Fruit fly (Drosophila melanogaster) whole organism, embryonic: ENCODE data around the gene shv.

Experiments used
- Bteb2 ChIP-seq: fragments of 200-800 bp; sonication (Bioruptor generic); optimal IDR thresholded peaks from 2 replicates; lab custom pipeline; 2016; ENCODE audit warnings: missing biosample characterization, missing genetic modification characterization
- CG10959 ChIP-seq: fragments of 200-800 bp; sonication (Bioruptor generic); IDR thresholded peaks from 2 replicates; pipeline ENCODE4 v1.3.6; 2022; ENCODE audit warnings: missing biosample characterization, missing genetic modification characterization
- CG11247 ChIP-seq: fragments of 200-800 bp; sonication (Bioruptor generic); IDR thresholded peaks from 2 replicates; pipeline ENCODE4 v1.3.6; 2022; ENCODE audit warnings: missing biosample characterization, missing genetic modification characterization
- CG12744 ChIP-seq: fragments of 200-800 bp; sonication (Bioruptor generic); optimal IDR thresholded peaks from 2 replicates; lab custom pipeline; 2016; ENCODE audit warnings: missing biosample characterization, missing genetic modification characterization
- CG14014 ChIP-seq: fragments of 200-800 bp; sonication (Bioruptor generic); IDR thresholded peaks from 2 replicates; pipeline ENCODE4 v1.3.6; 2022; ENCODE audit warnings: missing biosample characterization, missing genetic modification characterization
- CG17385 ChIP-seq: fragments of 200-800 bp; sonication (Bioruptor generic); optimal IDR thresholded peaks from 3 replicates; lab custom pipeline; 2018; ENCODE audit warnings: missing biosample characterization, mild to moderate bottlenecking, missing genetic modification characterization
- CG2116 ChIP-seq: fragments of 200-800 bp; sonication (Bioruptor generic); optimal IDR thresholded peaks from 3 replicates; lab custom pipeline; 2018; ENCODE audit warnings: missing biosample characterization, mild to moderate bottlenecking, missing genetic modification characterization
- CG2678 ChIP-seq: fragments of 200-800 bp; sonication (Bioruptor generic); optimal IDR thresholded peaks from 3 replicates; lab custom pipeline; 2019; ENCODE audit warnings: missing biosample characterization, mild to moderate bottlenecking, missing genetic modification characterization, moderate library complexity
- CG3163 ChIP-seq: fragments of 200-800 bp; sonication (Bioruptor generic); optimal IDR thresholded peaks from 3 replicates; lab custom pipeline; 2016; ENCODE audit warnings: missing biosample characterization, missing genetic modification characterization
- CG32772 ChIP-seq: fragments of 200-800 bp; sonication (Bioruptor generic); IDR thresholded peaks from 2 replicates; pipeline ENCODE4 v1.3.6; 2022; ENCODE audit warnings: missing biosample characterization, missing genetic modification characterization
- CG3847 ChIP-seq: fragments of 200-800 bp; sonication (Bioruptor generic); IDR thresholded peaks from 2 replicates; pipeline ENCODE4 v1.3.6; 2022; ENCODE audit warnings: missing biosample characterization, missing genetic modification characterization
- CG4820 ChIP-seq: fragments of 200-800 bp; sonication (Bioruptor generic); optimal IDR thresholded peaks from 3 replicates; lab custom pipeline; 2016; ENCODE audit warnings: missing biosample characterization, missing genetic modification characterization
- CG4854 ChIP-seq: fragments of 200-800 bp; sonication (Bioruptor generic); optimal IDR thresholded peaks from 2 replicates; lab custom pipeline; 2016; ENCODE audit warnings: missing biosample characterization, missing genetic modification characterization, inconsistent platforms
- CG6654 ChIP-seq: fragments of 200-800 bp; sonication (Bioruptor generic); optimal IDR thresholded peaks from 2 replicates; lab custom pipeline; 2017; ENCODE audit warnings: missing biosample characterization, mild to moderate bottlenecking, missing genetic modification characterization
- CG6765 ChIP-seq: fragments of 200-800 bp; sonication (Bioruptor generic); optimal IDR thresholded peaks from 3 replicates; lab custom pipeline; 2017; ENCODE audit warnings: missing biosample characterization, mild to moderate bottlenecking, missing genetic modification characterization
- CG8359 ChIP-seq: fragments of 200-800 bp; sonication (Bioruptor generic); optimal IDR thresholded peaks from 2 replicates; lab custom pipeline; 2017; ENCODE audit warnings: missing biosample characterization, mild to moderate bottlenecking, missing genetic modification characterization, borderline replicate concordance
- CG8944 ChIP-seq: fragments of 200-800 bp; sonication (Bioruptor generic); optimal IDR thresholded peaks from 3 replicates; lab custom pipeline; 2016; ENCODE audit warnings: missing biosample characterization, missing genetic modification characterization
- CTCF ChIP-seq: fragments of 200-800 bp; sonication (Bioruptor generic); optimal IDR thresholded peaks from 2 replicates; lab custom pipeline; 2017; ENCODE audit warnings: missing biosample characterization, mild to moderate bottlenecking, missing genetic modification characterization, moderate library complexity
- Dbx ChIP-seq: fragments of 200-800 bp; sonication (Bioruptor generic); IDR thresholded peaks from 3 replicates; pipeline ENCODE4 v1.3.6; 2022; ENCODE audit warnings: missing biosample characterization, missing genetic modification characterization
- Dek ChIP-seq: fragments of 200-800 bp; sonication (Bioruptor generic); optimal IDR thresholded peaks from 3 replicates; lab custom pipeline; 2019; ENCODE audit warnings: missing biosample characterization, mild to moderate bottlenecking, missing genetic modification characterization, moderate library complexity
- Dip2 ChIP-seq: fragments of 200-800 bp; sonication (Bioruptor generic); IDR thresholded peaks from 2 replicates; pipeline ENCODE4 v1.3.6; 2022; ENCODE audit warnings: missing biosample characterization, missing genetic modification characterization
- Dll ChIP-seq: fragments of 200-800 bp; sonication (Bioruptor generic); IDR thresholded peaks from 4 replicates; pipeline ENCODE4 v1.3.6; 2022; ENCODE audit warnings: missing biosample characterization, missing genetic modification characterization; ENCODE audit not compliant: partially characterized antibody
- Ets65A ChIP-seq: fragments of 200-800 bp; sonication (Bioruptor generic); peaks from one replicate; lab custom pipeline; 2016; ENCODE audit warnings: missing biosample characterization, missing genetic modification characterization
- Jarid2 ChIP-seq: fragments of 200-800 bp; sonication (Bioruptor generic); optimal IDR thresholded peaks from 3 replicates; lab custom pipeline; 2017; ENCODE audit warnings: mild to moderate bottlenecking, missing biosample characterization, missing genetic modification reagents, missing genetic modification characterization
- NC2α ChIP-seq: fragments of 200-800 bp; sonication (Bioruptor generic); optimal IDR thresholded peaks from 2 replicates; lab custom pipeline; 2016; ENCODE audit warnings: missing biosample characterization, missing genetic modification characterization
- NFAT ChIP-seq: fragments of 200-800 bp; sonication (Bioruptor generic); IDR thresholded peaks from 2 replicates; pipeline ENCODE4 v1.3.6; 2022; ENCODE audit warnings: missing biosample characterization, missing genetic modification characterization
- Neu2 ChIP-seq: fragments of 200-800 bp; sonication (Bioruptor generic); optimal IDR thresholded peaks from 3 replicates; lab custom pipeline; 2016; ENCODE audit warnings: missing biosample characterization, missing genetic modification characterization, borderline replicate concordance
- NfI ChIP-seq: fragments of 200-800 bp; sonication (Bioruptor generic); optimal IDR thresholded peaks from 3 replicates; lab custom pipeline; 2018; ENCODE audit warnings: missing biosample characterization, mild to moderate bottlenecking, missing genetic modification characterization, moderate library complexity
- Scr ChIP-seq: fragments of 200-800 bp; sonication (Bioruptor generic); IDR thresholded peaks from 2 replicates; pipeline ENCODE4 v1.3.6; 2022; ENCODE audit warnings: missing biosample characterization, missing genetic modification characterization; ENCODE audit not compliant: partially characterized antibody
- Stat92E ChIP-seq, 3 experiments: fragments of >200 bp in 2 of 3; fragments of 200-800 bp in 1 of 3; sonication (Bioruptor generic) in 1 of 3; optimal IDR thresholded peaks; 2 replicates each; lab custom pipeline; 2017 to 2019; ENCODE audit warnings: missing biosample characterization in 3 of 3, missing genetic modification characterization in 3 of 3, mild to moderate bottlenecking in 1 of 3, moderate library complexity in 1 of 3
- Xbp1 ChIP-seq: fragments of 200-800 bp; sonication (Bioruptor generic); optimal IDR thresholded peaks from 3 replicates; lab custom pipeline; 2016; ENCODE audit warnings: missing biosample characterization, mild to moderate bottlenecking, missing genetic modification characterization
- ash1 ChIP-seq: fragments of 200-800 bp; sonication (Bioruptor generic); optimal IDR thresholded peaks from 2 replicates; lab custom pipeline; 2018; ENCODE audit warnings: missing biosample characterization, mild to moderate bottlenecking, missing genetic modification characterization
- chm ChIP-seq: fragments of 200-800 bp; sonication (Bioruptor generic); IDR thresholded peaks from 2 replicates; pipeline ENCODE4 v1.3.6; 2022; ENCODE audit warnings: missing biosample characterization, missing genetic modification characterization
- dpn ChIP-seq, 2 experiments: fragments of 200-800 bp; sonication (Bioruptor generic); optimal IDR thresholded peaks; 3 replicates each; lab custom pipeline; 2016; ENCODE audit warnings: missing biosample characterization in 2 of 2, missing genetic modification characterization in 2 of 2
- gem ChIP-seq: fragments of 200-800 bp; sonication (Bioruptor generic); optimal IDR thresholded peaks from 2 replicates; lab custom pipeline; 2019; ENCODE audit warnings: missing biosample characterization, mild to moderate bottlenecking, missing genetic modification characterization, moderate library complexity
- her ChIP-seq: fragments of 200-800 bp; sonication (Bioruptor generic); optimal IDR thresholded peaks from 2 replicates; lab custom pipeline; 2016; ENCODE audit warnings: missing biosample characterization, missing genetic modification characterization
- kni ChIP-seq: fragments of 200-800 bp; sonication (Bioruptor generic); optimal IDR thresholded peaks from 3 replicates; lab custom pipeline; 2017; ENCODE audit warnings: mild to moderate bottlenecking, missing biosample characterization, missing genetic modification reagents, missing genetic modification characterization
- lilli ChIP-seq: fragments of 200-800 bp; sonication (Bioruptor generic); optimal IDR thresholded peaks from 3 replicates; lab custom pipeline; 2016; ENCODE audit warnings: missing biosample characterization, missing genetic modification characterization
- lmd ChIP-seq: fragments of 200-800 bp; sonication (Bioruptor generic); IDR thresholded peaks from 2 replicates; pipeline ENCODE4 v1.3.6; 2022; ENCODE audit warnings: missing biosample characterization, missing genetic modification characterization
- maf-S ChIP-seq: fragments of 200-800 bp; sonication (Bioruptor generic); optimal IDR thresholded peaks from 2 replicates; lab custom pipeline; 2016; ENCODE audit warnings: missing biosample characterization, missing genetic modification characterization
- odd ChIP-seq: fragments of 200-800 bp; sonication (Bioruptor generic); optimal IDR thresholded peaks from 2 replicates; lab custom pipeline; 2017; ENCODE audit warnings: missing biosample characterization, mild to moderate bottlenecking, missing genetic modification characterization
- pnt ChIP-seq: fragments of 200-800 bp; sonication (Bioruptor generic); optimal IDR thresholded peaks from 3 replicates; lab custom pipeline; 2016; ENCODE audit warnings: missing biosample characterization, missing genetic modification characterization
- prd ChIP-seq, 3 experiments: fragments of >200 bp in 2 of 3; fragments of 200-800 bp in 1 of 3; sonication (Bioruptor generic) in 1 of 3; optimal IDR thresholded peaks in 2 of 3; IDR thresholded peaks in 1 of 3; 2 replicates in 2 of 3; 3 replicates in 1 of 3; pipeline versions ENCODE4 v1.3.6 to Lab custom; 2017 to 2022; ENCODE audit warnings: missing biosample characterization in 1 of 3, missing genetic modification characterization in 1 of 3
- pzg ChIP-seq: fragments of 200-800 bp; sonication (Bioruptor generic); optimal IDR thresholded peaks from 3 replicates; lab custom pipeline; 2018; ENCODE audit warnings: missing biosample characterization, mild to moderate bottlenecking, missing genetic modification characterization, moderate library complexity
- sens-2 ChIP-seq: fragments of 200-800 bp; sonication (Bioruptor generic); IDR thresholded peaks from 2 replicates; pipeline ENCODE4 v1.3.6; 2022; ENCODE audit warnings: missing biosample characterization, missing genetic modification characterization
- sima ChIP-seq: fragments of 200-800 bp; sonication (Bioruptor generic); optimal IDR thresholded peaks from 2 replicates; lab custom pipeline; 2016; ENCODE audit warnings: missing biosample characterization, missing genetic modification characterization
- slbo ChIP-seq: fragments of 200-800 bp; sonication (Bioruptor generic); IDR thresholded peaks from 2 replicates; pipeline ENCODE4 v1.3.6; 2022; ENCODE audit warnings: missing biosample characterization, missing genetic modification characterization
- zen ChIP-seq: fragments of 200-800 bp; sonication (Bioruptor generic); optimal IDR thresholded peaks from 3 replicates; lab custom pipeline; 2018; ENCODE audit warnings: missing biosample characterization, mild to moderate bottlenecking, missing genetic modification characterization, moderate library complexity
- zfh2 ChIP-seq: fragments of 200-800 bp; sonication (Bioruptor generic); optimal IDR thresholded peaks from 2 replicates; lab custom pipeline; 2016; ENCODE audit warnings: missing biosample characterization, missing genetic modification characterization

Gene shv

DNA sequence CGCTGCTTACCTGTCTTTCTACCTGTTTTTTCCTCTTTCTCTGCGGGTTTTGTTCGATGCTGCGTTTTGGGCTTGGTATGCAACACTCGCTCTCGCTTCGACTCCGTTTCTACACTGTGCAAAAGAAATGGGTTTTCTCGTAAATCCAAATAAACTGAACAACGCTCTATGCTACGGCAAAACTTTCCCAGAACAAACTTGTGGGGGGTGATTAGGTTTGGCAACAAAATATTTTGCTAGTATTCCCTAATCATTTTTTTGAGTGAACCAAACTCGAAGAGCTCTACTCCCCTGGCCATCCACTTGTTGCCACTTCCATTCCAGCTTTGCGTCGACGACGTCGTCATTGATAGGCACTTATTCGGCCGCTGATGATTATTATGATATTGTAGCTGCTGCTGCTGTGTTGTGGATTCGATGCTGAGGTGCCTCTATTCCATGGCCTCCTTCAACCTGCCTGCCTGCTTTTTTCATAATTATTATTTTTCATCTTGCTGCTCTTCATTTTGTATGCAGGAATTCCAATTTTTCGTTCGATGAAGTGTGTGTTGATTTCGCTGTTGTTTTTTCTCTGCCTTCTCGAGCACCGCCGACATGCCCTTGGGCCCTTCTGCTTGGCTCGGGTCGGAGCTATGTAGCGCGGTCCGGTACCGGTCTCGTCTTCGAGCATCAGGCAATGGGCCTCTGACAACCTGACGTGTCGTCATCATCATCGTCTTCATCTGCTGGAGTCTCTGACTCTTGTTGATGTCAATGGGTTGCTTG lies 10.8 kb upstream of the shv start (continued):
- TF ChIP-seq CG14014 (GFP tag; lab: Robert Waterston, UW) (peak; percentile 57; the same call in 1 of the 2 replicates), Stat92E (GFP tag; optimal IDR thresholded peaks at IDR 0.05; lab: Kevin White, UChicago) (peak in 1 of 3 experiments; percentile 64), zen (tag; lab: Kevin White, UChicago) (peak; percentile 82), Dip2 (GFP tag; lab: Robert Waterston, UW) (no peak; the same call in 1 of the 2 replicates), maf-S (peak; percentile 67), NFAT (GFP tag; lab: Robert Waterston, UW) (no peak), pnt (GFP tag; lab: Kevin White, UChicago) (peak; percentile 90), Scr (GFP tag; lab: Robert Waterston, UW) (no peak), lilli (GFP tag; lab: Kevin White, UChicago) (peak; percentile 74), CG4820 (GFP tag; lab: Kevin White, UChicago) (peak; percentile 74), chm (GFP tag; lab: Robert Waterston, UW) (peak; percentile 78; the same call in 1 of the 2 replicates), sens-2 (peak; percentile 81), Jarid2 (GFP tag; lab: Kevin White, UChicago) (peak; percentile 4), CG11247 (GFP tag; lab: Robert Waterston, UW) (no peak), CG12744 (GFP tag; lab: Kevin White, UChicago) (peak; percentile 36), CG4854 (GFP tag; lab: Kevin White, UChicago) (no peak), CG8359 (GFP tag; lab: Kevin White, UChicago) (peak; percentile 56), prd (optimal IDR thresholded peaks at IDR 0.05; lab: Kevin White, UChicago) (no peak), prd (GFP tag; IDR thresholded peaks at IDR 0.05; lab: Robert Waterston, UW) (peak; percentile 92), Xbp1 (peak; percentile 86), CG3163 (GFP tag; lab: Kevin White, UChicago) (peak; percentile 63), CG6765 (GFP tag; lab: Kevin White, UChicago) (no peak), CG32772 (peak; percentile 81), lmd (peak; percentile 77), Ets65A (GFP tag; lab: Kevin White, UChicago) (peak; percentile 97), her (GFP tag; lab: Kevin White, UChicago) (peak; percentile 77), CG8944 (GFP tag; lab: Kevin White, UChicago) (peak; percentile 87), sima (no peak), CG17385 (GFP tag; lab: Kevin White, UChicago) (peak; percentile 75), CG2678 (tag; lab: Kevin White, UChicago) (no peak), CG3847 (GFP tag; lab: Robert Waterston, UW) (0 out of 2 replicates have a peak, but pooled peaks have one; percentile 21), pzg (GFP tag; lab: Kevin White, UChicago) (no peak), CG6654 (GFP tag; lab: Kevin White, UChicago) (peak; percentile 42), Dek (peak; percentile 51), Dll (GFP tag; lab: Robert Waterston, UW) (no peak), zfh2 (no peak), CG10959 (peak; percentile 90), odd (GFP tag; lab: Kevin White, UChicago) (peak; percentile 56), Neu2 (no peak), Dbx (GFP tag; lab: Robert Waterston, UW) (no peak), CG2116 (peak; percentile 44), ash1 (GFP tag; lab: Kevin White, UChicago) (no peak), CTCF (GFP tag; lab: Kevin White, UChicago) (no peak), gem (tag; lab: Kevin White, UChicago) (no peak), dpn (GFP tag; optimal IDR thresholded peaks at IDR 0.05; lab: Kevin White, UChicago) (peak; percentile 74 to 84), NfI (GFP tag; lab: Kevin White, UChicago) (peak; percentile 75), Bteb2 (GFP tag; lab: Kevin White, UChicago) (no peak), NC2α (peak; percentile 49), slbo (GFP tag; lab: Robert Waterston, UW) (peak; percentile 52; the same call in 1 of the 2 replicates), kni (GFP tag; lab: Kevin White, UChicago) (peak; percentile 10)
